Worm (Caenorhabditis elegans): Measurements from ENCODE around the gene F58H1.8.

Gene F58H1.8

ce11 chrV:11949509-11950117 lies 14.7 kb downstream of the F58H1.8 start:
- TF ChIP-seq unc-62 (GFP tag; optimal IDR thresholded peaks at IDR 0.05) (peak; percentile 12), unc-120 (tag; optimal IDR thresholded peaks at IDR 0.05; ENCODE audit: poor library complexity, severe bottlenecking) (no peak), elt-1 (tag; optimal IDR thresholded peaks at IDR 0.05; ENCODE audit: borderline replicate concordance, insufficient read depth) (peak; percentile 93), zip-8 (tag; optimal IDR thresholded peaks at IDR 0.05) (peak; percentile 81), nhr-2 (tag; optimal IDR thresholded peaks at IDR 0.05) (peak; percentile 29), tbx-8 (GFP tag; optimal IDR thresholded peaks at IDR 0.05) (no peak)

- TF ChIP-seq mep-1 (tag; optimal IDR thresholded peaks at IDR 0.05) = no peak
- TF ChIP-seq unc-62 (GFP tag; optimal IDR thresholded peaks at IDR 0.05) = no peak
- TF ChIP-seq nhr-2 (tag; optimal IDR thresholded peaks at IDR 0.05) = no peak
- no peak for TF ChIP-seq unc-120 (tag; optimal IDR thresholded peaks at IDR 0.05; ENCODE audit: poor library complexity, severe bottlenecking)
- no peak for TF ChIP-seq ham-2 (GFP tag; optimal IDR thresholded peaks at IDR 0.05)
- TF ChIP-seq nhr-12 (tag; optimal IDR thresholded peaks at IDR 0.05) = no peak
- TF ChIP-seq M03D4.4 (tag; optimal IDR thresholded peaks at IDR 0.05) = no peak
- TF ChIP-seq mab-5 (tag; optimal IDR thresholded peaks at IDR 0.05) = no peak
- no peak for TF ChIP-seq ceh-43 (GFP tag; optimal IDR thresholded peaks at IDR 0.05)
- TF ChIP-seq blmp-1 (tag; optimal IDR thresholded peaks at IDR 0.05) = no peak
- no peak for TF ChIP-seq ztf-11 (tag; optimal IDR thresholded peaks at IDR 0.05)
- no peak for TF ChIP-seq tbx-8 (GFP tag; optimal IDR thresholded peaks at IDR 0.05)
- TF ChIP-seq ceh-83 (GFP tag; optimal IDR thresholded peaks at IDR 0.05) = no peak
Observed at ce11 chrV:11951227-11951626, 16.3 kb downstream of the F58H1.8 start.

- no peak for TF ChIP-seq sptf-1 (tag; optimal IDR thresholded peaks at IDR 0.05)
- peak; percentile 94 for TF ChIP-seq lin-32 (GFP tag; optimal IDR thresholded peaks at IDR 0.05)
- peak; percentile 7 for TF ChIP-seq cnd-1 (tag; optimal IDR thresholded peaks at IDR 0.05)
- peak; percentile 96 for TF ChIP-seq nhr-2 (tag; optimal IDR thresholded peaks at IDR 0.05)
- TF ChIP-seq zip-8 (tag; optimal IDR thresholded peaks at IDR 0.05) = peak; percentile 54
Observed at ce11 chrV:11952854-11953447, 18.0 kb downstream of the F58H1.8 start.

ce11 chrV:11953621-11954020 lies 18.7 kb downstream of the F58H1.8 start:
- TF ChIP-seq tbx-8 (GFP tag; optimal IDR thresholded peaks at IDR 0.05) (no peak), nhr-237 (tag; optimal IDR thresholded peaks at IDR 0.05) (no peak), pha-4 (tag; optimal IDR thresholded peaks at IDR 0.05) (no peak), ces-1 (GFP tag; optimal IDR thresholded peaks at IDR 0.05) (peak; percentile 98), unc-39 (tag; optimal IDR thresholded peaks at IDR 0.05) (no peak), lin-13 (tag; optimal IDR thresholded peaks at IDR 0.05) (no peak), flh-1 (GFP tag; optimal IDR thresholded peaks at IDR 0.05) (no peak), nhr-12 (tag; optimal IDR thresholded peaks at IDR 0.05) (no peak)

ce11 chrV:11955617-11956016 lies 20.7 kb downstream of the F58H1.8 start:
- no peak for TF ChIP-seq nhr-76 (tag; optimal IDR thresholded peaks at IDR 0.05)
- peak; percentile 6 for TF ChIP-seq ham-2 (GFP tag; optimal IDR thresholded peaks at IDR 0.05)
- TF ChIP-seq ces-1 (GFP tag; optimal IDR thresholded peaks at IDR 0.05) = peak; percentile 78

- TF ChIP-seq cnd-1 (tag; optimal IDR thresholded peaks at IDR 0.05) (no peak), mab-5 (tag; optimal IDR thresholded peaks at IDR 0.05) (no peak), elt-1 (tag; optimal IDR thresholded peaks at IDR 0.05; ENCODE audit: borderline replicate concordance, insufficient read depth) (no peak), blmp-1 (tag; optimal IDR thresholded peaks at IDR 0.05) (no peak), lin-32 (GFP tag; optimal IDR thresholded peaks at IDR 0.05) (no peak), mep-1 (tag; optimal IDR thresholded peaks at IDR 0.05) (no peak), unc-120 (tag; optimal IDR thresholded peaks at IDR 0.05; ENCODE audit: poor library complexity, severe bottlenecking) (peak; percentile 54), unc-62 (GFP tag; optimal IDR thresholded peaks at IDR 0.05) (peak; percentile 1), sptf-1 (tag; optimal IDR thresholded peaks at IDR 0.05) (no peak), mls-2 (tag; optimal IDR thresholded peaks at IDR 0.05) (no peak), nhr-2 (tag; optimal IDR thresholded peaks at IDR 0.05) (peak; percentile 60), nhr-12 (tag; optimal IDR thresholded peaks at IDR 0.05) (no peak), pha-4 (tag; optimal IDR thresholded peaks at IDR 0.05) (no peak), ceh-83 (GFP tag; optimal IDR thresholded peaks at IDR 0.05) (no peak), hlh-1 (tag; optimal IDR thresholded peaks at IDR 0.05) (peak; percentile 98), tbx-8 (GFP tag; optimal IDR thresholded peaks at IDR 0.05) (no peak), lsy-2 (tag; optimal IDR thresholded peaks at IDR 0.05) (no peak), sem-2 (GFP tag; optimal IDR thresholded peaks at IDR 0.05) (no peak), elt-3 (tag; optimal IDR thresholded peaks at IDR 0.05) (no peak), ceh-43 (GFP tag; optimal IDR thresholded peaks at IDR 0.05) (no peak), ztf-11 (tag; optimal IDR thresholded peaks at IDR 0.05) (no peak), drap-1 (GFP tag; optimal IDR thresholded peaks at IDR 0.05) (no peak), nhr-76 (tag; optimal IDR thresholded peaks at IDR 0.05) (no peak), ces-1 (GFP tag; optimal IDR thresholded peaks at IDR 0.05) (peak; percentile 71), M03D4.4 (tag; optimal IDR thresholded peaks at IDR 0.05) (no peak), bed-3 (GFP tag; optimal IDR thresholded peaks at IDR 0.05) (no peak), nhr-28 (tag; optimal IDR thresholded peaks at IDR 0.05) (no peak), flh-1 (GFP tag; optimal IDR thresholded peaks at IDR 0.05) (no peak)
Observed at ce11 chrV:11958343-11959291, 23.7 kb downstream of the F58H1.8 start, which contains the start of gene F58H1.5. F58H1.5 (plus strand) TSS chrV:11958393.
